Worm (Caenorhabditis elegans): Measurements from ENCODE around the gene F34H10.3.

DNA sequence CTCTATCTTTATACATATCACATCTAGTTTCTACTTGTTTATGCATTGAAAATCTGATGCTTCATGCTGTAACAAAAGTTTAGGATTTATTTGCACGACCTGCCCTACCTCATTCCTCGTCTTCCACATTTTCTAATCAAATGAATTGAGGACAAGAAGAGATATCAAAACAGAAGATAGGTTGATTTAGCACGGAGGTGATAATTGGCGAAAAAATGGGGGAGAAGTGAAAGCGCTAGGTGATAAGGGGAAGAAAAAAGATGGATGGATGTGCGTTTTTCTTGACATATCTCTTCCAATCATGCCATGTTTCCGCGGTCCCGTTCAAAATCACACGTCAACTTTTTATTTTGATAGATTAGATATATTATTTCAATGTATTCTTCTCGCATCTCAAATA is 26.7 kb downstream of the F34H10.3 start:
- TF ChIP-seq hmbx-1 (tag; optimal IDR thresholded peaks at IDR 0.05) (no peak), ama-1 (optimal IDR thresholded peaks at IDR 0.05) (no peak), tbx-37 (GFP tag; conservative IDR thresholded peaks at IDR 0.05) (no peak), B0310.2 (tag; optimal IDR thresholded peaks at IDR 0.05) (no peak), hmg-4 (GFP tag; optimal IDR thresholded peaks at IDR 0.05) (no peak), aly-1 (tag; optimal IDR thresholded peaks at IDR 0.05) (no peak), tra-4 (tag; optimal IDR thresholded peaks at IDR 0.05) (no peak), ets-7 (tag; optimal IDR thresholded peaks at IDR 0.05) (no peak), tbx-11 (GFP tag; IDR thresholded peaks at IDR 0.05) (no peak), pes-1 (GFP tag; IDR thresholded peaks at IDR 0.05) (no peak), flt-1 (GFP tag; IDR thresholded peaks at IDR 0.05) (no peak), ceh-13 (GFP tag; optimal IDR thresholded peaks at IDR 0.05) (no peak), scrt-1 (GFP tag; IDR thresholded peaks at IDR 0.05) (no peak)

Data from whole organism, early embryonic.